Worm (Caenorhabditis elegans): ENCODE results near the gene F46B6.12.

The F46B6.12 gene

DNA sequence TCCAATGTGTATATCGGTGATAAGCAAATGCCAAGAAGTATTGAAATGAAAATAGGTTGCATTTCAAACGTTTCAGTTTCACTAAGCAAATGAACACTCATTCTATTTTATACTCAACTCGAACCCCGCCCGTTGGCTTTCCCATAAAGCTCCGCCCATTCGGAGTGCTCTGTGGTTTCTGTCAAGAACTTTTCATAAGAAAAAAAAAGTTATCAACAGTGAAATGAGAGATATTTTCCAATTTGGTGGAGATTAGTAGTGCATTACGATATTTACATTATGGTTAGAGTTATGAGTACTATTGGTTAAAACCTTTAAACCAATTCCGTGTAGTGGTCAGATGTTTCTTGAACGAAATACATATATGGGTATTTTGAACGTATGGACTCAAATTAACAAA lies 25.3 kb downstream of the F46B6.12 start, which contains the start of gene F58E6.4:
F58E6.4 (minus strand) TSS at position 101 of the 400 bp plus-strand sequence.
- TF ChIP-seq nhr-28 (tag; optimal IDR thresholded peaks at IDR 0.05) = no peak
- TF ChIP-seq hlh-1 (tag; optimal IDR thresholded peaks at IDR 0.05) = no peak
- TF ChIP-seq ces-1 (GFP tag; optimal IDR thresholded peaks at IDR 0.05) = no peak
- TF ChIP-seq pha-4 (tag; optimal IDR thresholded peaks at IDR 0.05) = no peak
- TF ChIP-seq mep-1 (tag; optimal IDR thresholded peaks at IDR 0.05) = no peak
- TF ChIP-seq sptf-1 (tag; optimal IDR thresholded peaks at IDR 0.05) = no peak
- no peak for TF ChIP-seq mls-2 (tag; optimal IDR thresholded peaks at IDR 0.05)
- no peak for TF ChIP-seq cnd-1 (tag; optimal IDR thresholded peaks at IDR 0.05)
- no peak for TF ChIP-seq elt-1 (tag; optimal IDR thresholded peaks at IDR 0.05; ENCODE audit: borderline replicate concordance, insufficient read depth)
- TF ChIP-seq nhr-76 (tag; optimal IDR thresholded peaks at IDR 0.05) = no peak

ce11 chrV:9744934-9745333 lies 30.7 kb downstream of the F46B6.12 start, which contains the start of gene F58E6.13:
Gene F58E6.13, plus strand, starts transcription at chrV:9745234.
- no peak for TF ChIP-seq sptf-1 (tag; optimal IDR thresholded peaks at IDR 0.05)
- TF ChIP-seq nhr-2 (tag; optimal IDR thresholded peaks at IDR 0.05) = no peak
- no peak for TF ChIP-seq lsy-2 (tag; optimal IDR thresholded peaks at IDR 0.05)
- TF ChIP-seq nhr-12 (tag; optimal IDR thresholded peaks at IDR 0.05) = no peak
- no peak for TF ChIP-seq zip-8 (tag; optimal IDR thresholded peaks at IDR 0.05)
- no peak for TF ChIP-seq hlh-1 (tag; optimal IDR thresholded peaks at IDR 0.05)
- no peak for TF ChIP-seq mep-1 (tag; optimal IDR thresholded peaks at IDR 0.05)
- TF ChIP-seq mab-5 (tag; optimal IDR thresholded peaks at IDR 0.05) = no peak
- no peak for TF ChIP-seq mls-2 (tag; optimal IDR thresholded peaks at IDR 0.05)
- TF ChIP-seq nhr-76 (tag; optimal IDR thresholded peaks at IDR 0.05) = no peak
- no peak for TF ChIP-seq flh-1 (GFP tag; optimal IDR thresholded peaks at IDR 0.05)
- TF ChIP-seq tbx-8 (GFP tag; optimal IDR thresholded peaks at IDR 0.05) = no peak
- no peak for TF ChIP-seq ztf-11 (tag; optimal IDR thresholded peaks at IDR 0.05)
- TF ChIP-seq nhr-237 (tag; optimal IDR thresholded peaks at IDR 0.05) = no peak

ce11 chrV:9740858-9741257 lies 34.8 kb downstream of the F46B6.12 start, which contains the start of gene sta-2:
Gene sta-2, plus strand, starts transcription at chrV:9741206.
- no peak for TF ChIP-seq cnd-1 (tag; optimal IDR thresholded peaks at IDR 0.05)
- TF ChIP-seq ceh-39 (tag; optimal IDR thresholded peaks at IDR 0.05) = no peak
- TF ChIP-seq drap-1 (GFP tag; optimal IDR thresholded peaks at IDR 0.05) = no peak
- TF ChIP-seq ztf-11 (tag; optimal IDR thresholded peaks at IDR 0.05) = no peak
- no peak for TF ChIP-seq unc-39 (tag; optimal IDR thresholded peaks at IDR 0.05)

ce11 chrV:9739402-9739801 lies 36.2 kb downstream of the F46B6.12 start, which contains the start of gene marc-1:
Gene marc-1, plus strand, starts transcription at chrV:9739702.
- TF ChIP-seq M03D4.4 (tag; optimal IDR thresholded peaks at IDR 0.05) = no peak
- no peak for TF ChIP-seq zip-8 (tag; optimal IDR thresholded peaks at IDR 0.05)
- no peak for TF ChIP-seq drap-1 (GFP tag; optimal IDR thresholded peaks at IDR 0.05)
- TF ChIP-seq snpc-4 (tag; optimal IDR thresholded peaks at IDR 0.05) = no peak
- TF ChIP-seq sem-2 (GFP tag; optimal IDR thresholded peaks at IDR 0.05) = no peak
- TF ChIP-seq nhr-2 (tag; optimal IDR thresholded peaks at IDR 0.05) = no peak
- TF ChIP-seq cnd-1 (tag; optimal IDR thresholded peaks at IDR 0.05) = no peak
- TF ChIP-seq elt-3 (tag; optimal IDR thresholded peaks at IDR 0.05) = no peak
- TF ChIP-seq sptf-1 (tag; optimal IDR thresholded peaks at IDR 0.05) = no peak
- no peak for TF ChIP-seq nhr-28 (tag; optimal IDR thresholded peaks at IDR 0.05)
- no peak for TF ChIP-seq ceh-83 (GFP tag; optimal IDR thresholded peaks at IDR 0.05)
- no peak for TF ChIP-seq nhr-76 (tag; optimal IDR thresholded peaks at IDR 0.05)
- TF ChIP-seq unc-62 (GFP tag; optimal IDR thresholded peaks at IDR 0.05) = no peak
- TF ChIP-seq mab-5 (tag; optimal IDR thresholded peaks at IDR 0.05) = no peak

DNA sequence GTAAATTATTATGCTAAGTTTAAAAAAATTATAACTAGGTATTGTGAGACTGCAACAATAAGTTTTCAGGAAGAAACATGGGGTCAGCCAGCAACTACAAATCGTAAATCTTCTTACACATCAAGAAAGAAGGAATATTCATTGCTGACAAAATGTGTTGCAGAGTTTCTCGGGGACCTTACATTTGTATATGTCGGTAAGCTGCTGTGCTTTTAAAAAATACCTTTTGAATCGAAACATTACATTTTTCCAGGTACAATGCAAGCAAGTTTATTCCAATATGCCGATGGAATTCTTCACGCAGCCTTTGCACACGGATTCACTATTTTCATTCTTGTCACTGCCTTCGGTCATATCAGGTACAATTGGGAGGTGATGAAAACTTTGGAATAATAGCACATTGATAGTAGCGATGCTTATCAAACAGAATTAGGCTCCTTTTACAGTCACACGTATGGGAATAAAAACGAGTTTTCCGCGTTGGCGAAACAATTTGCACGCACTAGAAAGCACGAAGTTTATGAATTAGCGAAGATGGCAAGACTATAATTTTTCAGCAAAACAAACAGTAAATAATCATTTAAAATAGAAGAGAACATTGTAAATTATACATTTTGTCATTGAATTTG lies 37.4 kb downstream of the F46B6.12 start:
- no peak for TF ChIP-seq tbx-8 (GFP tag; optimal IDR thresholded peaks at IDR 0.05)
- no peak for TF ChIP-seq cnd-1 (tag; optimal IDR thresholded peaks at IDR 0.05)

- no peak for TF ChIP-seq ceh-83 (GFP tag; optimal IDR thresholded peaks at IDR 0.05)
- TF ChIP-seq unc-120 (tag; optimal IDR thresholded peaks at IDR 0.05; ENCODE audit: poor library complexity, severe bottlenecking) = no peak
- no peak for TF ChIP-seq unc-62 (GFP tag; optimal IDR thresholded peaks at IDR 0.05)
- no peak for TF ChIP-seq mab-5 (tag; optimal IDR thresholded peaks at IDR 0.05)
- no peak for TF ChIP-seq lin-13 (tag; optimal IDR thresholded peaks at IDR 0.05)
- TF ChIP-seq ztf-11 (tag; optimal IDR thresholded peaks at IDR 0.05) = no peak
- no peak for TF ChIP-seq tbx-8 (GFP tag; optimal IDR thresholded peaks at IDR 0.05)
- TF ChIP-seq mls-2 (tag; optimal IDR thresholded peaks at IDR 0.05) = no peak
- TF ChIP-seq elt-3 (tag; optimal IDR thresholded peaks at IDR 0.05) = no peak
- no peak for TF ChIP-seq ces-1 (GFP tag; optimal IDR thresholded peaks at IDR 0.05)
- TF ChIP-seq unc-39 (tag; optimal IDR thresholded peaks at IDR 0.05) = no peak
- no peak for TF ChIP-seq nhr-28 (tag; optimal IDR thresholded peaks at IDR 0.05)
- TF ChIP-seq elt-1 (tag; optimal IDR thresholded peaks at IDR 0.05; ENCODE audit: borderline replicate concordance, insufficient read depth) = no peak
- no peak for TF ChIP-seq M03D4.4 (tag; optimal IDR thresholded peaks at IDR 0.05)
- no peak for TF ChIP-seq nhr-12 (tag; optimal IDR thresholded peaks at IDR 0.05)
- TF ChIP-seq lin-32 (GFP tag; optimal IDR thresholded peaks at IDR 0.05) = no peak
These were observed 38.3 kb downstream of the F46B6.12 start, which contains the start of gene aqp-4 for ce11 chrV:9737287-9737686. Gene aqp-4, plus strand, starts transcription at chrV:9737556.
